Fruit fly (Drosophila melanogaster): ENCODE measurements around the gene BBS1.

BBS1 gene

dm6 chr3L:7113010-7113409 is 12.7 kb upstream of the BBS1 start:
- TF ChIP-seq CG8632 (GFP tag; optimal IDR thresholded peaks at IDR 0.05) (peak; percentile 40), dac (GFP tag; optimal IDR thresholded peaks at IDR 0.05) (no peak), fkh (GFP tag; optimal IDR thresholded peaks at IDR 0.05) (no peak), CG6163 (GFP tag; IDR thresholded peaks at IDR 0.05) (no peak), Eip78C (GFP tag) (peak; percentile 86), CG11902 (GFP tag; optimal IDR thresholded peaks at IDR 0.05) (peak; percentile 26), CG3919 (GFP tag; optimal IDR thresholded peaks at IDR 0.05) (peak; percentile 53), achi (GFP tag; optimal IDR thresholded peaks at IDR 0.05) (peak; percentile 60), esn (GFP tag; optimal IDR thresholded peaks at IDR 0.05) (no peak), fd85E (GFP tag; optimal IDR thresholded peaks at IDR 0.05) (no peak), Eip93F (GFP tag; optimal IDR thresholded peaks at IDR 0.05) (no peak), Blimp-1 (GFP tag; optimal IDR thresholded peaks at IDR 0.05) (no peak), Hr39 (GFP tag; optimal IDR thresholded peaks at IDR 0.05) (peak; percentile 56), salr (GFP tag; optimal IDR thresholded peaks at IDR 0.05) (no peak), Sox102F (GFP tag; optimal IDR thresholded peaks at IDR 0.05) (peak; percentile 63), Smox (GFP tag; optimal IDR thresholded peaks at IDR 0.05) (peak; percentile 47), eg (GFP tag; IDR thresholded peaks at IDR 0.05) (no peak), fd59A (GFP tag; optimal IDR thresholded peaks at IDR 0.05) (peak; percentile 55), Gug (GFP tag; IDR thresholded peaks at IDR 0.05) (no peak), Hr4 (GFP tag; optimal IDR thresholded peaks at IDR 0.05) (peak; percentile 16), vri (GFP tag; optimal IDR thresholded peaks at IDR 0.05) (peak; percentile 4), CG15336 (GFP tag; IDR thresholded peaks at IDR 0.05) (0 out of 2 replicates have a peak, but pooled peaks have one; percentile 31), Sox14 (GFP tag; optimal IDR thresholded peaks at IDR 0.05) (peak; percentile 55), CG1621 (tag; optimal IDR thresholded peaks at IDR 0.05) (peak; percentile 63), CG6808 (GFP tag; optimal IDR thresholded peaks at IDR 0.05) (peak; percentile 71), cyc (GFP tag; optimal IDR thresholded peaks at IDR 0.05) (peak; percentile 41), CG32006 (GFP tag; optimal IDR thresholded peaks at IDR 0.05) (peak; percentile 37), Ets21C (GFP tag; optimal IDR thresholded peaks at IDR 0.05) (peak; percentile 24), CG31627 (GFP tag; optimal IDR thresholded peaks at IDR 0.05) (peak; percentile 49), acj6 (GFP tag; optimal IDR thresholded peaks at IDR 0.05) (peak; percentile 41), CG34406 (GFP tag; optimal IDR thresholded peaks at IDR 0.05) (peak; percentile 52), CG9139 (GFP tag; optimal IDR thresholded peaks at IDR 0.05) (peak; percentile 13), ss (GFP tag; optimal IDR thresholded peaks at IDR 0.05) (peak; percentile 73 to 84), Ets96B (tag; optimal IDR thresholded peaks at IDR 0.05) (peak; percentile 64), lz (GFP tag; optimal IDR thresholded peaks at IDR 0.05) (peak; percentile 50), net (GFP tag; optimal IDR thresholded peaks at IDR 0.05) (peak; percentile 9), pdm3 (GFP tag; optimal IDR thresholded peaks at IDR 0.05) (peak; percentile 56), CG6854 (GFP tag; optimal IDR thresholded peaks at IDR 0.05) (no peak), CG4318 (GFP tag; optimal IDR thresholded peaks at IDR 0.05) (no peak), CG11762 (GFP tag; optimal IDR thresholded peaks at IDR 0.05; ENCODE audit: insufficient read depth) (no peak), CG6792 (GFP tag; optimal IDR thresholded peaks at IDR 0.05) (peak; percentile 37), CG16779 (tag; optimal IDR thresholded peaks at IDR 0.05) (no peak), OdsH (GFP tag; optimal IDR thresholded peaks at IDR 0.05) (peak; percentile 17), spab (GFP tag; optimal IDR thresholded peaks at IDR 0.05) (peak; percentile 59), Lpt (GFP tag; optimal IDR thresholded peaks at IDR 0.05) (no peak), Hr38 (GFP tag; optimal IDR thresholded peaks at IDR 0.05) (no peak), CG8319 (GFP tag; optimal IDR thresholded peaks at IDR 0.05) (peak; percentile 12), CG6276 (GFP tag; optimal IDR thresholded peaks at IDR 0.05) (no peak), dsx (GFP tag; optimal IDR thresholded peaks at IDR 0.05; ENCODE audit: poor library complexity, severe bottlenecking) (peak; percentile 69), CG10669 (GFP tag; optimal IDR thresholded peaks at IDR 0.05) (peak; percentile 57), CG8119 (GFP tag; IDR thresholded peaks at IDR 0.05) (no peak; the same call in 2 of the 3 replicates), CG7368 (GFP tag; optimal IDR thresholded peaks at IDR 0.05) (peak; percentile 45)
